Worm (Caenorhabditis elegans) whole organism, young adult: Measurements from ENCODE around the gene dhhc-1.

ENCODE experiments used
- ceh-40 ChIP-seq: fragments of 200-800 bp; sonication (Bioruptor generic); IDR thresholded peaks from 2 replicates; pipeline ENCODE4 v1.3.6; 2022; ENCODE audit warnings: missing genetic modification characterization, missing compliant biosample characterization
- ets-4 ChIP-seq: fragments of 200-800 bp; sonication (Bioruptor generic); optimal IDR thresholded peaks from 2 replicates; lab custom pipeline; 2018; ENCODE audit warnings: mild to moderate bottlenecking, missing genetic modification characterization, missing compliant biosample characterization
- nhr-80 ChIP-seq: sonication (generic microtip); optimal IDR thresholded peaks from 2 replicates; lab custom pipeline; 2016; ENCODE audit warnings: missing genetic modification characterization, missing compliant biosample characterization
- rcor-1 ChIP-seq: fragments of 200-800 bp; sonication (Bioruptor generic); IDR thresholded peaks from 2 replicates; pipeline ENCODE4 v1.3.6; 2022; ENCODE audit warnings: missing genetic modification reagents, missing genetic modification characterization, missing compliant biosample characterization
- sea-2 ChIP-seq: fragments of 200-800 bp; sonication (Bioruptor generic); IDR thresholded peaks from 2 replicates; pipeline ENCODE4 v1.3.6; 2022; ENCODE audit warnings: missing genetic modification characterization, missing compliant biosample characterization

DNA sequence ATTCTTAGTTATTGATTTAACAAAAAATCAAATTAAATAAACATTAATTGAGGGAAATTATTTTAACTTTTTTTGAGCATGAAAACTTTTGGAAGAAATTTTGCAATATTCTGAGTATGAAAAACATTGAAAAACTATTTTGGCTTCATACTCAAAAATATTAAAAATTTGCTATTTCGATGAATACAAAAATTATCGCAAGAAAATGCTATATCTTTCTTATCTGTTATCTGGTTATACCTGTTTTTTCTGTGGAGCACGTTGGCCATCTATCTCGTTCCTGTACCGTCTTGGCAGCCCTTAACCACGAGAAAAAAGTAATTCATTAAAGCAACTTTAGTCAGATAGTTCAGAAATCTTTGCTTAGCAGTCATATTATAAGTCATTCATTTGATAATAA is 42.3 kb downstream of the dhhc-1 start:
- TF ChIP-seq ceh-40 (GFP tag; lab: Robert Waterston, UW) (no peak), rcor-1 (no peak), ets-4 (no peak), sea-2 (GFP tag; lab: Robert Waterston, UW) (no peak), nhr-80 (tag; lab: Kevin White, UChicago) (no peak)
